Worm (Caenorhabditis elegans) whole organism, L2 larva: ENCODE data around the gene phy-2.

Source experiments
- R02D3.7 ChIP-seq: fragments of 150-350 bp; optimal IDR thresholded peaks from 2 replicates; lab custom pipeline; 2014; ENCODE audit warnings: missing biosample characterization, missing genetic modification characterization
- aly-2 ChIP-seq: fragments of 150-350 bp; optimal IDR thresholded peaks from 2 replicates; lab custom pipeline; 2014; ENCODE audit warnings: missing biosample characterization, missing genetic modification characterization
- blmp-1 ChIP-seq: sonication (generic microtip); optimal IDR thresholded peaks from 2 replicates; lab custom pipeline; 2017; ENCODE audit warnings: missing genetic modification characterization, mild to moderate bottlenecking, missing compliant biosample characterization, antibody characterized with exemption, moderate library complexity; ENCODE audit not compliant: insufficient read depth
- crh-2 ChIP-seq: sonication (generic microtip); optimal IDR thresholded peaks from 2 replicates; lab custom pipeline; 2017; ENCODE audit warnings: missing biosample characterization, missing genetic modification characterization
- fos-1 ChIP-seq: fragments of 150-350 bp; optimal IDR thresholded peaks from 2 replicates; lab custom pipeline; 2014; ENCODE audit warnings: missing biosample characterization, missing genetic modification characterization
- nhr-11 ChIP-seq: fragments of 150-350 bp; optimal IDR thresholded peaks from 2 replicates; lab custom pipeline; 2014; ENCODE audit warnings: missing biosample characterization, missing genetic modification characterization
- nhr-23 ChIP-seq: fragments of 150-350 bp; optimal IDR thresholded peaks from 2 replicates; lab custom pipeline; 2014; ENCODE audit warnings: missing biosample characterization, missing genetic modification reagents, missing genetic modification characterization
- nhr-6 ChIP-seq: fragments of 150-350 bp; optimal IDR thresholded peaks from 2 replicates; lab custom pipeline; 2014; ENCODE audit warnings: missing biosample characterization, missing genetic modification characterization
- unc-39 ChIP-seq: fragments of 150-350 bp; optimal IDR thresholded peaks from 2 replicates; lab custom pipeline; 2014; ENCODE audit warnings: missing biosample characterization, missing genetic modification characterization
- unc-55 ChIP-seq: fragments of 150-350 bp; sonication (generic microtip); optimal IDR thresholded peaks from 3 replicates; lab custom pipeline; 2014; ENCODE audit warnings: missing biosample characterization, missing genetic modification reagents, missing genetic modification characterization
- zag-1 ChIP-seq: fragments of 150-350 bp; optimal IDR thresholded peaks from 2 replicates; lab custom pipeline; 2014; ENCODE audit warnings: missing biosample characterization, missing genetic modification characterization

DNA sequence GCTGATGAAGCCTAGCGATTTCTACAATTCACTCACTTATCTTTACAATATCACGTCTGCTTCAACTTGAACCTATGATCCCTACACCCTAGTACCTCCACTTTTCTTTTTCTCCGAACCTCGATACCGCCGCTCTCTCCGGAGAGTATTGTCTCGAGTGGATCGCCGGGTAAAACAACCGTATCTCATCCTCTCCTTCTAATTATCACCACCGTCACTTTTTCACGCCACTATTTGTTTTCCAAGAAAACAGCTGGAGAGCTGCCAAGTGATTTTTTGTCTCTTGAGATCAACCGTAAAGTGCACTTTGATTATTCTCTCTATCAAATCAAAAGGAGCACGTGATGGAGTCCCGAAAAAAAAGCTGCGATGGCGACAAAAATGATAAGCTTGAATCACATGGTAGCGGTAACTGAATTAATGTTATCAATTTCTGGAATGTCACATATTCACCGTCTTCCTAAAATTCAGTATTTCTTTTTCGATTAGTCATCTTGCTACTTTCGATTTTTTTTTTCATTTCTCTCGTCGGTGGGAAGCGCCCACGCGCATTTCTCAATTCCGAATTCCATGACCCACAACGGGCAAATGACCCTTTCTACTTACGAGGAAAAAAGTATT lies 16.1 kb downstream of the phy-2 start:
- TF ChIP-seq fos-1 = peak; percentile 17
- no peak for TF ChIP-seq nhr-11 (tag; lab: Kevin White, UChicago)
- TF ChIP-seq crh-2 (tag; lab: Kevin White, UChicago) = peak; percentile 9
- no peak for TF ChIP-seq zag-1 (tag; lab: Kevin White, UChicago)
- no peak for TF ChIP-seq aly-2 (tag; lab: Kevin White, UChicago)
- TF ChIP-seq blmp-1 (tag; lab: Kevin White, UChicago) = no peak
- TF ChIP-seq R02D3.7 (tag; lab: Kevin White, UChicago) = no peak
- no peak for TF ChIP-seq unc-39
- TF ChIP-seq unc-55 = no peak
- no peak for TF ChIP-seq nhr-6 (tag; lab: Kevin White, UChicago)
- no peak for TF ChIP-seq nhr-23
